Worm (Caenorhabditis elegans): ENCODE results near the gene K08D9.9.

DNA sequence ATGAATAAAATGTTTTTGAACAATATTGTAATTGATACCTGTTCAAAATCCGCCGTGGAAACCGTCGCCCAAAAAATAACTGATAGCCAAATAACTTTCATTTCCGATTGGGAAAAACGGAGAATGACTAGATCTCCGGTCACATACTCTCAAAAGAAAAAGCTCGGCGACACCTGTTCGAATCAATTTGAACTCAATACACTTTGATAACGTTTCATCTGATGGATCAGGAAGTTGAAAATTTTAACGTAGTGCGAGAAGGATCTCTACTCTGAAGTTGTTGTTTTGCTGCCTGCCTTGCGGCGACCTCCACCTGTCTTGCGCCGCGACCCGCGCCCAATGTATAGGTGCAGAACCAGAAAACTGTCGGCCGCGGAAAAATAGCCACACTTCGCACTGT is 36.6 kb upstream of the K08D9.9 start, which contains the start of gene T28A11.20:
- TF ChIP-seq dao-5 (tag; optimal IDR thresholded peaks at IDR 0.05), result no peak
- TF ChIP-seq him-1 (tag; optimal IDR thresholded peaks at IDR 0.05), result no peak
- no peak for TF ChIP-seq W03F9.2 (tag; optimal IDR thresholded peaks at IDR 0.05)

Measured in whole organism, L4/young adult.